Worm (Caenorhabditis elegans) whole organism, young adult: ENCODE measurements around the gene clec-28.

ENCODE experiments used
- ama-1 ChIP-seq, 3 experiments: fragments of 150-350 bp in 1 of 3; sonication (generic microtip) in 2 of 3; optimal IDR thresholded peaks; 2 replicates each; lab custom pipeline; 2014 to 2018; ENCODE audit warnings: missing biosample characterization in 2 of 3, missing genetic modification characterization in 2 of 3, missing genetic modification reagents in 2 of 3
- dpff-1 ChIP-seq: sonication (generic microtip); optimal IDR thresholded peaks from 2 replicates; lab custom pipeline; 2017; ENCODE audit warnings: mild to moderate bottlenecking, missing genetic modification characterization, missing compliant biosample characterization
- nhr-90 ChIP-seq: sonication (generic microtip); optimal IDR thresholded peaks from 2 replicates; lab custom pipeline; 2016; ENCODE audit warnings: missing genotype, mild to moderate bottlenecking, missing genetic modification characterization, missing compliant biosample characterization
- unc-62 ChIP-seq: fragments of 150-350 bp; optimal IDR thresholded peaks from 2 replicates; lab custom pipeline; 2014; ENCODE audit warnings: missing biosample characterization, missing genetic modification reagents, missing genetic modification characterization

ce11 chrV:16857977-16858479 is 7.5 kb upstream of the clec-28 start, which contains the start of the genes clec-31 and clec-22:
- no peak for TF ChIP-seq unc-62 (GFP tag; lab: Kevin White, UChicago)
- TF ChIP-seq ama-1 (optimal IDR thresholded peaks at IDR 0.05; lab: Kevin White, UChicago), result no peak
- no peak for TF ChIP-seq ama-1 (GFP tag; optimal IDR thresholded peaks at IDR 0.05; lab: Kevin White, UChicago)
- TF ChIP-seq dpff-1 (tag; lab: Kevin White, UChicago), result no peak
- no peak for TF ChIP-seq nhr-90 (tag; lab: Kevin White, UChicago)
